Worm (Caenorhabditis elegans) whole organism, mixed stage, embryonic: Measurements from ENCODE around the gene sax-7.

Source experiments
- ces-1 ChIP-seq: fragments of 150-350 bp; optimal IDR thresholded peaks from 2 replicates; lab custom pipeline; 2014; ENCODE audit warnings: missing biosample characterization, missing genetic modification reagents, missing genetic modification characterization
- elt-1 ChIP-seq: sonication (generic microtip); optimal IDR thresholded peaks from 2 replicates; lab custom pipeline; 2017; ENCODE audit warnings: missing genetic modification characterization, mild to moderate bottlenecking, missing compliant biosample characterization, antibody characterized with exemption, moderate library complexity, borderline replicate concordance; ENCODE audit not compliant: insufficient read depth
- elt-3 ChIP-seq: fragments of 150-350 bp; optimal IDR thresholded peaks from 2 replicates; lab custom pipeline; 2014; ENCODE audit warnings: missing biosample characterization, missing genetic modification characterization
- mep-1 ChIP-seq: fragments of 150-350 bp; optimal IDR thresholded peaks from 2 replicates; lab custom pipeline; 2017; ENCODE audit warnings: missing biosample characterization, missing genetic modification reagents, missing genetic modification characterization, inconsistent platforms
- snpc-4 ChIP-seq: fragments of 150-350 bp; optimal IDR thresholded peaks from 2 replicates; lab custom pipeline; 2014; ENCODE audit warnings: missing biosample characterization, missing genetic modification characterization
- unc-39 ChIP-seq: fragments of 150-350 bp; optimal IDR thresholded peaks from 2 replicates; lab custom pipeline; 2014; ENCODE audit warnings: missing biosample characterization, missing genetic modification characterization

ce11 chrIV:8133536-8133935, 71.1 kb downstream of the sax-7 start, which contains the start of gene sph-1:
- TF ChIP-seq snpc-4 (tag; lab: Kevin White, UChicago) (no peak), ces-1 (no peak), elt-1 (tag; lab: Kevin White, UChicago) (no peak), elt-3 (tag; lab: Kevin White, UChicago) (no peak), unc-39 (tag; lab: Kevin White, UChicago) (no peak), mep-1 (tag; lab: Kevin White, UChicago) (no peak)
